Fruit fly (Drosophila melanogaster): Measurements from ENCODE around the gene escl.

Gene escl

dm6 chr2L:12006397-12007330 is 15.9 kb downstream of the escl start (continued):
- TF ChIP-seq Hmx (GFP tag; optimal IDR thresholded peaks at IDR 0.05): no peak
- TF ChIP-seq CG7928 (GFP tag; optimal IDR thresholded peaks at IDR 0.05): peak; percentile 73
- TF ChIP-seq repo (GFP tag; optimal IDR thresholded peaks at IDR 0.05): peak; percentile 15
- no peak for TF ChIP-seq CG14860 (GFP tag; IDR thresholded peaks at IDR 0.05; ENCODE audit: partially characterized antibody)
- peak; percentile 97 for TF ChIP-seq dmrt11E (tag; optimal IDR thresholded peaks at IDR 0.05)
- TF ChIP-seq gt (GFP tag; IDR thresholded peaks at IDR 0.05): no peak
- TF ChIP-seq CG34376 (GFP tag; optimal IDR thresholded peaks at IDR 0.05): no peak
- TF ChIP-seq CrebB (tag; optimal IDR thresholded peaks at IDR 0.05): peak; percentile 51
- TF ChIP-seq CG11560 (tag; IDR thresholded peaks at IDR 0.05): no peak
- peak; percentile 87 for TF ChIP-seq tin (GFP tag; optimal IDR thresholded peaks at IDR 0.05)
- peak; percentile 97 for TF ChIP-seq CG12659 (GFP tag; optimal IDR thresholded peaks at IDR 0.05)
- peak; percentile 92 for TF ChIP-seq fd3F (GFP tag; optimal IDR thresholded peaks at IDR 0.05)
- peak; percentile 71 to 92 for TF ChIP-seq dpn (GFP tag; optimal IDR thresholded peaks at IDR 0.05)
- peak; percentile 42 for TF ChIP-seq CG17186 (GFP tag; optimal IDR thresholded peaks at IDR 0.05)
- peak; percentile 95 for TF ChIP-seq CG10147 (GFP tag; optimal IDR thresholded peaks at IDR 0.05)
- peak; percentile 96 for TF ChIP-seq Ssrp (tag; optimal IDR thresholded peaks at IDR 0.05)
- no peak for TF ChIP-seq gce (GFP tag; IDR thresholded peaks at IDR 0.05)
- peak; percentile 53 for TF ChIP-seq CG17802 (tag; optimal IDR thresholded peaks at IDR 0.05)
- peak; percentile 89 for TF ChIP-seq slou (GFP tag; optimal IDR thresholded peaks at IDR 0.05)
- no peak for TF ChIP-seq pzg (GFP tag; optimal IDR thresholded peaks at IDR 0.05)
- peak; percentile 12 for TF ChIP-seq CG14965 (GFP tag; optimal IDR thresholded peaks at IDR 0.05; ENCODE audit: borderline replicate concordance)
- TF ChIP-seq tx (GFP tag; optimal IDR thresholded peaks at IDR 0.05): peak; percentile 55
- TF ChIP-seq Bgb (GFP tag; IDR thresholded peaks at IDR 0.05; ENCODE audit: partially characterized antibody): no peak
- TF ChIP-seq emc (GFP tag; optimal IDR thresholded peaks at IDR 0.05): no peak
- no peak for TF ChIP-seq CG14014 (GFP tag; IDR thresholded peaks at IDR 0.05)
- TF ChIP-seq shn (GFP tag; optimal IDR thresholded peaks at IDR 0.05): peak; percentile 77
- TF ChIP-seq Adf1 (GFP tag; IDR thresholded peaks at IDR 0.05): no peak
- no peak for TF ChIP-seq Mrtf (GFP tag; IDR thresholded peaks at IDR 0.05)
- peak; percentile 71 for TF ChIP-seq onecut (GFP tag; IDR thresholded peaks at IDR 0.05)
- TF ChIP-seq CG16779 (GFP tag; IDR thresholded peaks at IDR 0.05): no peak
- TF ChIP-seq zfh1 (GFP tag; IDR thresholded peaks at IDR 0.05): no peak
- peak; percentile 100 for TF ChIP-seq ftz-f1 (GFP tag; optimal IDR thresholded peaks at IDR 0.05)
- TF ChIP-seq Gsc (GFP tag; IDR thresholded peaks at IDR 0.05): no peak
- TF ChIP-seq salm (tag; optimal IDR thresholded peaks at IDR 0.05): peak; percentile 89
- TF ChIP-seq Gug (GFP tag; IDR thresholded peaks at IDR 0.05): peak; percentile 75; the same call in 3 of the 4 replicates
- TF ChIP-seq CG6854 (GFP tag; optimal IDR thresholded peaks at IDR 0.05): peak; percentile 91
- no peak for TF ChIP-seq ash1 (GFP tag; optimal IDR thresholded peaks at IDR 0.05)
- no peak for TF ChIP-seq pfk (GFP tag; optimal IDR thresholded peaks at IDR 0.05)
- TF ChIP-seq peb (GFP tag; IDR thresholded peaks at IDR 0.05): no peak
- TF ChIP-seq CG12942 (GFP tag; optimal IDR thresholded peaks at IDR 0.05): peak; percentile 82
- TF ChIP-seq D (optimal IDR thresholded peaks at IDR 0.05): no peak
- TF ChIP-seq D (GFP tag; optimal IDR thresholded peaks at IDR 0.05): peak; percentile 97
- no peak for TF ChIP-seq ssp (GFP tag; IDR thresholded peaks at IDR 0.05)
- peak; percentile 95 for TF ChIP-seq CG1233 (GFP tag; optimal IDR thresholded peaks at IDR 0.05)
- peak; percentile 88 for TF ChIP-seq Nf-YB (GFP tag; optimal IDR thresholded peaks at IDR 0.05)
- TF ChIP-seq CG10959 (GFP tag; IDR thresholded peaks at IDR 0.05): no peak
- no peak for TF ChIP-seq mld (GFP tag; IDR thresholded peaks at IDR 0.05; ENCODE audit: partially characterized antibody)
- TF ChIP-seq knrl (GFP tag; IDR thresholded peaks at IDR 0.05; ENCODE audit: partially characterized antibody): no peak
- peak; percentile 87 for TF ChIP-seq Nf-YC (tag; optimal IDR thresholded peaks at IDR 0.05)

Data from whole organism, embryonic.